Worm (Caenorhabditis elegans): ENCODE results near the gene set-14.
A peak's percentile ranks its signal among the peaks of the same experiment; 100 is the strongest.

Gene set-14

ce11 chrII:10805437-10805836, 9.3 kb upstream of the set-14 start, which contains the start of gene ceh-62:
TSS of gene ceh-62 (plus strand) at chrII:10805737.
- TF ChIP-seq mdl-1 (tag; optimal IDR thresholded peaks at IDR 0.05) (no peak), mab-5 (tag; optimal IDR thresholded peaks at IDR 0.05) (no peak), peb-1 (tag; optimal IDR thresholded peaks at IDR 0.05) (no peak), lsy-2 (tag; optimal IDR thresholded peaks at IDR 0.05) (no peak), sem-4 (tag; optimal IDR thresholded peaks at IDR 0.05) (no peak), crh-2 (tag; optimal IDR thresholded peaks at IDR 0.05) (no peak), zag-1 (tag; optimal IDR thresholded peaks at IDR 0.05) (no peak), nhr-21 (tag; optimal IDR thresholded peaks at IDR 0.05) (no peak), elt-3 (tag; optimal IDR thresholded peaks at IDR 0.05) (no peak), mbf-1 (tag; optimal IDR thresholded peaks at IDR 0.05) (no peak), ZK546.5 (tag; optimal IDR thresholded peaks at IDR 0.05) (no peak), ztf-4 (tag; optimal IDR thresholded peaks at IDR 0.05) (no peak), C34F6.9 (tag; optimal IDR thresholded peaks at IDR 0.05) (no peak), fos-1 (tag; optimal IDR thresholded peaks at IDR 0.05) (no peak), nhr-10 (tag; optimal IDR thresholded peaks at IDR 0.05) (no peak), unc-55 (GFP tag; optimal IDR thresholded peaks at IDR 0.05) (no peak), snpc-4 (tag; optimal IDR thresholded peaks at IDR 0.05) (no peak)

- TF ChIP-seq sma-9 (GFP tag; optimal IDR thresholded peaks at IDR 0.05), result no peak
- no peak for TF ChIP-seq sma-9 (tag; optimal IDR thresholded peaks at IDR 0.05)
- TF ChIP-seq egl-27 (tag; optimal IDR thresholded peaks at IDR 0.05), result no peak
- no peak for TF ChIP-seq blmp-1 (tag; optimal IDR thresholded peaks at IDR 0.05; ENCODE audit: insufficient read depth)
- no peak for TF ChIP-seq ztf-1 (GFP tag; conservative IDR thresholded peaks at IDR 0.05)
- TF ChIP-seq mdl-1 (tag; optimal IDR thresholded peaks at IDR 0.05), result no peak
- TF ChIP-seq ceh-82 (tag; optimal IDR thresholded peaks at IDR 0.05), result no peak
- no peak for TF ChIP-seq nhr-6 (tag; optimal IDR thresholded peaks at IDR 0.05)
- TF ChIP-seq elt-3 (tag; optimal IDR thresholded peaks at IDR 0.05), result no peak
- no peak for TF ChIP-seq unc-62 (GFP tag; optimal IDR thresholded peaks at IDR 0.05)
- no peak for TF ChIP-seq sem-4 (tag; optimal IDR thresholded peaks at IDR 0.05)
- TF ChIP-seq mbf-1 (tag; optimal IDR thresholded peaks at IDR 0.05), result no peak
- TF ChIP-seq fos-1 (tag; optimal IDR thresholded peaks at IDR 0.05), result no peak
- no peak for TF ChIP-seq nhr-12 (tag; optimal IDR thresholded peaks at IDR 0.05)
- no peak for TF ChIP-seq nhr-237 (tag; optimal IDR thresholded peaks at IDR 0.05)
- TF ChIP-seq F13H6.1 (tag; optimal IDR thresholded peaks at IDR 0.05), result no peak
- TF ChIP-seq zag-1 (tag; optimal IDR thresholded peaks at IDR 0.05), result no peak
- no peak for TF ChIP-seq lin-11 (tag; optimal IDR thresholded peaks at IDR 0.05)
- no peak for TF ChIP-seq elt-1 (tag; optimal IDR thresholded peaks at IDR 0.05)
Measured at ce11 chrII:10804907-10805306, 8.8 kb upstream of the set-14 start.

- TF ChIP-seq mbf-1 (tag; optimal IDR thresholded peaks at IDR 0.05) (no peak), ceh-16 (tag; optimal IDR thresholded peaks at IDR 0.05) (no peak), snpc-4 (tag; optimal IDR thresholded peaks at IDR 0.05) (no peak), elt-1 (tag; optimal IDR thresholded peaks at IDR 0.05) (no peak), mdl-1 (tag; optimal IDR thresholded peaks at IDR 0.05) (no peak), ztf-1 (GFP tag; conservative IDR thresholded peaks at IDR 0.05) (no peak), alr-1 (tag; optimal IDR thresholded peaks at IDR 0.05) (no peak), dmd-4 (tag; optimal IDR thresholded peaks at IDR 0.05) (no peak), elt-3 (tag; optimal IDR thresholded peaks at IDR 0.05) (no peak), unc-55 (GFP tag; optimal IDR thresholded peaks at IDR 0.05) (no peak), gmeb-1 (tag; optimal IDR thresholded peaks at IDR 0.05) (no peak), nhr-6 (tag; optimal IDR thresholded peaks at IDR 0.05) (no peak), F13H6.1 (tag; optimal IDR thresholded peaks at IDR 0.05) (no peak), crh-2 (tag; optimal IDR thresholded peaks at IDR 0.05) (no peak)
Measured at ce11 chrII:10804442-10804841, 8.3 kb upstream of the set-14 start.

DNA sequence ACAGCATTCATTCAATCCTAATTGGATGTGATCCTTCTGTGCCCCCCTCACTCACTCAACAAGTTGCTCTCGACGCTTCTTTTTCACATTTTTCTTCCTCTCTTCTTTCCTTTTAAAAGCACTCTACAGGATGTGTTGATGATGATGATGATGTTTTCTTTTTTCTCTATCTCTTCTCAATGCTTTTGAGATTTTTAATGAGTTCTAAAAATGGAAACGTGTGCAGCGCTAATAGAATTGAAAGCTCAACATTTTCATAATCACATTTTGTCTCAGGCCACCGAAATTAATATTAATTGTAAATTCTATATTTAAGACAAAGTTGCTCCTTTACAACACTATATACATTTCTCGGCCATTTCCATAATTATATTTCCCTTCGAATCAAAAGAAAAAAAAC, 4.1 kb upstream of the set-14 start:
- TF ChIP-seq nhr-129 (tag; optimal IDR thresholded peaks at IDR 0.05), result no peak
- peak in 1 of 2 experiments; percentile 37 for TF ChIP-seq lsy-2 (tag; optimal IDR thresholded peaks at IDR 0.05)
- peak; percentile 34 for TF ChIP-seq C34F6.9 (tag; optimal IDR thresholded peaks at IDR 0.05)

ce11 chrII:10798429-10798893, 2.4 kb upstream of the set-14 start, which contains the start of gene npp-19:
TSS of gene npp-19 (minus strand) at chrII:10798479.
- TF ChIP-seq skn-1 (tag; optimal IDR thresholded peaks at IDR 0.05) (no peak), nhr-23 (tag; optimal IDR thresholded peaks at IDR 0.05) (no peak), egl-27 (tag; optimal IDR thresholded peaks at IDR 0.05) (no peak), sma-9 (GFP tag; optimal IDR thresholded peaks at IDR 0.05) (no peak), sma-9 (tag; optimal IDR thresholded peaks at IDR 0.05) (no peak), nhr-129 (tag; optimal IDR thresholded peaks at IDR 0.05) (peak; percentile 56), sma-3 (GFP tag; optimal IDR thresholded peaks at IDR 0.05) (peak; percentile 47), lin-11 (tag; optimal IDR thresholded peaks at IDR 0.05) (no peak), dmd-4 (tag; optimal IDR thresholded peaks at IDR 0.05) (no peak), nhr-21 (tag; optimal IDR thresholded peaks at IDR 0.05) (peak; percentile 50), nhr-77 (tag; optimal IDR thresholded peaks at IDR 0.05) (peak; percentile 67), ama-1 (optimal IDR thresholded peaks at IDR 0.05) (no peak), snpc-4 (tag; optimal IDR thresholded peaks at IDR 0.05) (no peak), ceh-16 (tag; optimal IDR thresholded peaks at IDR 0.05) (no peak), elt-3 (tag; optimal IDR thresholded peaks at IDR 0.05) (no peak), unc-55 (GFP tag; optimal IDR thresholded peaks at IDR 0.05) (peak; percentile 87), nhr-6 (tag; optimal IDR thresholded peaks at IDR 0.05) (no peak), nhr-11 (tag; optimal IDR thresholded peaks at IDR 0.05) (no peak), sem-4 (tag; optimal IDR thresholded peaks at IDR 0.05) (peak; percentile 10), zag-1 (tag; optimal IDR thresholded peaks at IDR 0.05) (no peak), crh-2 (tag; optimal IDR thresholded peaks at IDR 0.05) (peak; percentile 60), ztf-4 (tag; optimal IDR thresholded peaks at IDR 0.05) (no peak), aly-2 (tag; optimal IDR thresholded peaks at IDR 0.05) (no peak), gmeb-1 (tag; optimal IDR thresholded peaks at IDR 0.05) (peak; percentile 99), unc-62 (GFP tag; optimal IDR thresholded peaks at IDR 0.05) (no peak), mab-5 (tag; optimal IDR thresholded peaks at IDR 0.05) (peak; percentile 46), fos-1 (tag; optimal IDR thresholded peaks at IDR 0.05) (peak; percentile 48), elt-1 (tag; optimal IDR thresholded peaks at IDR 0.05) (no peak), peb-1 (tag; optimal IDR thresholded peaks at IDR 0.05) (no peak), nhr-237 (tag; optimal IDR thresholded peaks at IDR 0.05) (no peak)

All from whole organism, L2 larva.